Fruit fly (Drosophila melanogaster) whole organism, wandering third instar larva: ENCODE results near the gene CG11714.

Experiments
- Abd-B ChIP-seq: fragments of >200 bp; optimal IDR thresholded peaks from 2 replicates; lab custom pipeline; 2017; ENCODE audit warnings: missing biosample characterization, missing genetic modification characterization
- CG32264 ChIP-seq: fragments of 200-800 bp; sonication (Bioruptor generic); optimal IDR thresholded peaks from 2 replicates; lab custom pipeline; 2016; ENCODE audit warnings: missing biosample characterization, missing genetic modification characterization
- CG9705 ChIP-seq: fragments of 200-800 bp; sonication (Bioruptor generic); optimal IDR thresholded peaks from 2 replicates; lab custom pipeline; 2018; ENCODE audit warnings: missing biosample characterization, mild to moderate bottlenecking, missing genetic modification characterization
- CrebA ChIP-seq: fragments of 200-800 bp; sonication (Bioruptor generic); optimal IDR thresholded peaks from 2 replicates; lab custom pipeline; 2016; ENCODE audit warnings: missing biosample characterization, mild to moderate bottlenecking, missing genetic modification characterization, borderline replicate concordance
- Dfd ChIP-seq: fragments of >200 bp; optimal IDR thresholded peaks from 2 replicates; lab custom pipeline; 2017; ENCODE audit warnings: missing biosample characterization, missing genetic modification characterization
- Dif ChIP-seq: fragments of 200-275, 200-300 bp; sonication (Bioruptor generic); optimal IDR thresholded peaks from 2 replicates; lab custom pipeline; 2018; ENCODE audit warnings: missing biosample characterization, missing genetic modification characterization; ENCODE audit not compliant: partially characterized antibody
- GATAd ChIP-seq: sonication (Bioruptor generic); optimal IDR thresholded peaks from 2 replicates; lab custom pipeline; 2016; ENCODE audit warnings: missing biosample characterization, missing genetic modification characterization
- HLH106 ChIP-seq: fragments of 200-800 bp; optimal IDR thresholded peaks from 3 replicates; lab custom pipeline; 2019; ENCODE audit warnings: missing biosample characterization, mild to moderate bottlenecking, missing genetic modification characterization, moderate library complexity
- Hnf4 ChIP-seq: fragments of 200-800 bp; sonication (Bioruptor generic); optimal IDR thresholded peaks from 2 replicates; lab custom pipeline; 2016; ENCODE audit warnings: missing biosample characterization, mild to moderate bottlenecking, missing genetic modification characterization
- Hr78 ChIP-seq: fragments of >200 bp; optimal IDR thresholded peaks from 2 replicates; lab custom pipeline; 2017; ENCODE audit warnings: missing biosample characterization, missing genetic modification characterization
- Hr83 ChIP-seq: fragments of 200-300 bp; sonication (Bioruptor generic); optimal IDR thresholded peaks from 2 replicates; lab custom pipeline; 2016; ENCODE audit warnings: missing biosample characterization, mild to moderate bottlenecking, missing genetic modification characterization, moderate library complexity; ENCODE audit not compliant: poor library complexity, severe bottlenecking
- Jra ChIP-seq: sonication (Bioruptor generic); optimal IDR thresholded peaks from 2 replicates; lab custom pipeline; 2016; ENCODE audit warnings: missing biosample characterization, missing genetic modification characterization
- Mio ChIP-seq: sonication (Bioruptor generic); optimal IDR thresholded peaks from 2 replicates; lab custom pipeline; 2016; ENCODE audit warnings: missing biosample characterization, missing genetic modification characterization
- Myc ChIP-seq: fragments of >200 bp; optimal IDR thresholded peaks from 2 replicates; lab custom pipeline; 2017
- N ChIP-seq: fragments of >200 bp; optimal IDR thresholded peaks from 2 replicates; lab custom pipeline; 2018; ENCODE audit warnings: missing biosample characterization, missing external identifiers, missing genetic modification characterization
- OdsH ChIP-seq: fragments of 200-800 bp; sonication (Bioruptor generic); optimal IDR thresholded peaks from 2 replicates; lab custom pipeline; 2016; ENCODE audit warnings: missing biosample characterization, mild to moderate bottlenecking, missing genetic modification characterization
- Rel ChIP-seq, 2 experiments: fragments of 200-800 bp; sonication (Bioruptor generic) in 1 of 2; optimal IDR thresholded peaks; 2 replicates in 1 of 2; 3 replicates in 1 of 2; lab custom pipeline; 2016 to 2019; ENCODE audit warnings: mild to moderate bottlenecking in 2 of 2, missing biosample characterization in 2 of 2, missing genetic modification characterization in 2 of 2, moderate library complexity in 1 of 2
- Sp1 ChIP-seq: fragments of 200-800 bp; sonication (Bioruptor generic); optimal IDR thresholded peaks from 3 replicates; lab custom pipeline; 2019; ENCODE audit warnings: missing biosample characterization, mild to moderate bottlenecking, missing genetic modification characterization, moderate library complexity
- Vsx2 ChIP-seq: fragments of 200-300, 225-300 bp; sonication (Bioruptor generic); optimal IDR thresholded peaks from 2 replicates; lab custom pipeline; 2018; ENCODE audit warnings: missing biosample characterization, missing genetic modification characterization; ENCODE audit not compliant: partially characterized antibody
- br ChIP-seq: fragments of 200-800 bp; sonication (Bioruptor generic); optimal IDR thresholded peaks from 2 replicates; lab custom pipeline; 2016; ENCODE audit warnings: missing biosample characterization, missing genetic modification characterization
- brk ChIP-seq: fragments of 200-800 bp; sonication (Bioruptor generic); optimal IDR thresholded peaks from 2 replicates; lab custom pipeline; 2016; ENCODE audit warnings: missing biosample characterization, mild to moderate bottlenecking, missing genetic modification characterization
- dl ChIP-seq, 2 experiments: fragments of 175-275, 200-275 bp in 1 of 2; fragments of 200-275 bp in 1 of 2; sonication (Bioruptor generic); optimal IDR thresholded peaks; lab custom pipeline; 2018; ENCODE audit warnings: mild to moderate bottlenecking in 2 of 2, missing biosample characterization in 2 of 2, missing genetic modification characterization in 2 of 2, moderate library complexity in 2 of 2; ENCODE audit not compliant: partially characterized antibody in 2 of 2, insufficient read depth in 1 of 2
- dmrt93B ChIP-seq: fragments of 200-800 bp; sonication (Bioruptor generic); optimal IDR thresholded peaks from 2 replicates; lab custom pipeline; 2018; ENCODE audit warnings: missing biosample characterization, mild to moderate bottlenecking, missing genetic modification characterization
- dsf ChIP-seq: sonication (Bioruptor generic); optimal IDR thresholded peaks from 2 replicates; lab custom pipeline; 2016; ENCODE audit warnings: missing biosample characterization, missing genetic modification characterization, borderline replicate concordance
- ey ChIP-seq: fragments of 200-800 bp; sonication (Bioruptor generic); optimal IDR thresholded peaks from 2 replicates; lab custom pipeline; 2016; ENCODE audit warnings: missing biosample characterization, missing genetic modification characterization
- foxo ChIP-seq, 2 experiments: fragments of 200-800 bp; sonication (Bioruptor generic); optimal IDR thresholded peaks; 2 replicates in 1 of 2; 3 replicates in 1 of 2; lab custom pipeline; 2016 to 2017; ENCODE audit warnings: missing biosample characterization in 2 of 2, missing genetic modification characterization in 2 of 2
- fru ChIP-seq: fragments of 200-800 bp; sonication (Bioruptor generic); optimal IDR thresholded peaks from 3 replicates; lab custom pipeline; 2016; ENCODE audit warnings: missing biosample characterization, mild to moderate bottlenecking, missing genetic modification characterization
- h ChIP-seq: fragments of 200-800 bp; sonication (Bioruptor generic); optimal IDR thresholded peaks from 3 replicates; lab custom pipeline; 2016; ENCODE audit warnings: missing biosample characterization, mild to moderate bottlenecking, missing genetic modification characterization
- jim ChIP-seq: fragments of 175-275, 200-325 bp; sonication (Bioruptor generic); optimal IDR thresholded peaks from 2 replicates; lab custom pipeline; 2016; ENCODE audit warnings: missing biosample characterization, mild to moderate bottlenecking, missing genetic modification characterization
- lola ChIP-seq: fragments of >200 bp; optimal IDR thresholded peaks from 2 replicates; lab custom pipeline; 2017; ENCODE audit warnings: missing biosample characterization, missing genetic modification characterization
- pan ChIP-seq: fragments of >200 bp; optimal IDR thresholded peaks from 2 replicates; lab custom pipeline; 2017
- psq ChIP-seq: fragments of 200-800 bp; sonication (Bioruptor generic); optimal IDR thresholded peaks from 3 replicates; lab custom pipeline; 2017; ENCODE audit warnings: missing biosample characterization, mild to moderate bottlenecking, missing genetic modification characterization, moderate library complexity
- rgr ChIP-seq: fragments of 200-800 bp; sonication (Bioruptor generic); optimal IDR thresholded peaks from 3 replicates; lab custom pipeline; 2016; ENCODE audit warnings: missing biosample characterization, mild to moderate bottlenecking, missing genetic modification characterization
- sage ChIP-seq: fragments of 200-800 bp; sonication (Bioruptor generic); optimal IDR thresholded peaks from 2 replicates; lab custom pipeline; 2016; ENCODE audit warnings: missing biosample characterization, mild to moderate bottlenecking, missing genetic modification characterization
- sv ChIP-seq: fragments of 200-800 bp; sonication (Bioruptor generic); optimal IDR thresholded peaks from 3 replicates; lab custom pipeline; 2016; ENCODE audit warnings: missing biosample characterization, missing genetic modification characterization
- tai ChIP-seq: sonication (Bioruptor generic); optimal IDR thresholded peaks from 2 replicates; lab custom pipeline; 2016; ENCODE audit warnings: missing biosample characterization, missing genetic modification characterization
- usp ChIP-seq: fragments of >200 bp; optimal IDR thresholded peaks from 2 replicates; lab custom pipeline; 2017; ENCODE audit warnings: missing biosample characterization, missing genetic modification characterization
- woc ChIP-seq: sonication (Bioruptor generic); optimal IDR thresholded peaks from 2 replicates; lab custom pipeline; 2016; ENCODE audit warnings: missing biosample characterization, mild to moderate bottlenecking, missing genetic modification characterization

Gene CG11714

DNA sequence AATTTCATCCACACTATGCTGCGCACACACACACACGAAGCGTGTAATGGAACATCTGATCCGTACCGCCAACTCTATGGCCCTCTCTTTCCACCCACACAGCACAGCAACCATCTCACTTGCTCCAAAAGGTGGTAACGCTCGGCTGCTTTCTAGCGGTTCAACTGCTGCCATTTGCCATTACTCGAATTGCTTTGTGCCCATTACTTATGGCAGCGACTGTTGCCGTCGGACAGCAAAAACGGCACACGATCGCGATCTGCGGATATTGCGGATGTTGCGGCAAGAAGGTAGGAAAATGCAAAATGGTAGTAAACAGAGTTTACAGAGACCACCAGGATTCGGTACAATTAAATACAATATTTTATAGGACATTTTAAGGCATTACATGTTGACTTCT, 32.3 kb upstream of the CG11714 start:
- TF ChIP-seq Mio (GFP tag; lab: Kevin White, UChicago) (no peak), psq (GFP tag; lab: Kevin White, UChicago) (no peak), ey (GFP tag; lab: Kevin White, UChicago) (no peak), brk (GFP tag; lab: Kevin White, UChicago) (no peak), dmrt93B (GFP tag; lab: Kevin White, UChicago) (no peak)

DNA sequence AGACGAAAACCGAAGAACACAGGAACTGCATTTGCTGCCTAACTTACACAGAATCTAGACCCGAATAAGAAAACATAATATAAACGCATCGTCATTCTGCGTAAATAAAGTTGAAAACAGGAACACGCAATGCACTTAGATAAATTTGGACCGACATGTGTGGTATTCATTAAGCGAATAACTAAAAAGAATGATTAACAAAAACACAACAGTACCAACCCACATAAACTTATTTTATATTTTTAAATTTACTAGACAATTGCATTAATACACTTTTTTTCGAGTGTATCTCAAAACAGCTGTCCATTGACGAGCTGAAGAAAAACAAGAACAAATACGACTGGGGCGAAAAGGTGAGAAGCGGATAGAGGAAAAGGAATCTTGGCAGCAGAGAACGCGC, 31.8 kb upstream of the CG11714 start:
- peak; percentile 47 for TF ChIP-seq Hnf4 (GFP tag; lab: Kevin White, UChicago)
- peak; percentile 54 for TF ChIP-seq ey (GFP tag; lab: Kevin White, UChicago)
- peak; percentile 38 for TF ChIP-seq Sp1
- peak; percentile 47 for TF ChIP-seq fru
- TF ChIP-seq lola (GFP tag; lab: Kevin White, UChicago) = no peak
- TF ChIP-seq HLH106 (tag; lab: Kevin White, UChicago) = peak; percentile 57
- TF ChIP-seq jim (GFP tag; lab: Kevin White, UChicago) = no peak
- TF ChIP-seq foxo (GFP tag; optimal IDR thresholded peaks at IDR 0.05; lab: Kevin White, UChicago) = peak in 1 of 2 experiments; percentile 60
- peak; percentile 60 for TF ChIP-seq psq (GFP tag; lab: Kevin White, UChicago)
- no peak for TF ChIP-seq Myc (lab: Kevin White, UChicago)
- peak; percentile 55 for TF ChIP-seq OdsH
- peak; percentile 54 for TF ChIP-seq sage
- TF ChIP-seq sv (GFP tag; lab: Kevin White, UChicago) = peak; percentile 72
- TF ChIP-seq brk (GFP tag; lab: Kevin White, UChicago) = peak; percentile 11
- TF ChIP-seq Dif (GFP tag; lab: Kevin White, UChicago) = no peak
- peak; percentile 44 for TF ChIP-seq rgr
- no peak for TF ChIP-seq usp
- TF ChIP-seq br (GFP tag; lab: Kevin White, UChicago) = peak; percentile 45
- peak; percentile 72 for TF ChIP-seq h (GFP tag; lab: Kevin White, UChicago)
- TF ChIP-seq Dfd (GFP tag; lab: Kevin White, UChicago) = no peak
- no peak for TF ChIP-seq dl (GFP tag; optimal IDR thresholded peaks at IDR 0.05; lab: Kevin White, UChicago; ENCODE audit: insufficient read depth in 1 of 2, partially characterized antibody in 2 of 2)

DNA sequence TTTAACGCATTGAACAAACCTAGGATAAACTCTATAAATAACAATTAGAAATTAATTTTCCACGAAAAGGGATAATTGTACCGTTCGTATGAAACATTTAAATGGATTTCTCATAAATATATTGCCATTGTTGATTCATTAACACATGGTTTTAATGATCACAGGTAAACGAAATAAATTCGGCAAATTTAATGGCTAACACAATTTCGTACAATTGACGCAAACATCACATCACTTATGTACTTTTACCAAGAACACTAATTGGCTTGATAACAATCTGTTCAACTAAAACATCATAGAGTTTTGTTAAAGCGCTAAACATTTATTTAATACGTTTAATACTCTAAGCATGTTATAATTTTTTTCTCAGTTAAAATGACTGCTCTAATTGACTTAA, 31.2 kb upstream of the CG11714 start:
- TF ChIP-seq tai (GFP tag; lab: Kevin White, UChicago) = peak; percentile 54
- no peak for TF ChIP-seq rgr

DNA sequence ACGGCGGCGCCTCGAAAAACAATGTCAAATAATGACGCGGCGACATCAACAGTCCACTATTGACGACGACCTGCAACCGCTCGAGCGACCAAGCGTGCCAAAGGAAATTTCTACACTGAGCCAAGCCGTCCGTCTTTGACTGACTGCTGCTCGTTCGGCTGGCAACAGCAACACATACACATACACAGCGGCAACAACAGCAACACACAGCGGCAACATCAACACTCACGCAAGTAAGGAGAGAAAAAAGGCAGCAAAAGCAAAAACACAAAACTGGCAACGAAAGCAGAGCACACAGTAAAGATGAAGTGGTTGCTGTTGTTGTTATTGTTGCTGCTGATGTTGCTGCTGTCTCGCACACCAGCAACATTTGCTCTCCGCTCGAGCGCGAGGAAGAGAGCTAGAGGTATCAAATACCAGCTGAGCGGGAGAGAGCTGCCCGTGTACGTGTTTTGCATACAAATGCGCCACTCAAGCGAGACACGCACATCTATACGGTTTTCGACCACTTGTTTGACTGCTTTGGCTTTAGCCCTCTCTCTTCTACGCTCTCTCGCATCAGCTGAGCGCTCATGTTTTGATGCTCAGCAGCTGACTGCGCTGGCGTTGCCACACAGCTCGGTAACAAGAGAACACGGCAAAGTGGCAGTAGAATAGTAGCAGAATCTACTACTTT, 30.6 kb upstream of the CG11714 start:
- TF ChIP-seq usp (no peak), Sp1 (peak; percentile 47), Abd-B (GFP tag; lab: Kevin White, UChicago) (peak; percentile 34), N (GFP tag; lab: Kevin White, UChicago) (peak; percentile 70), dmrt93B (GFP tag; lab: Kevin White, UChicago) (no peak), Dif (GFP tag; lab: Kevin White, UChicago) (peak; percentile 99), OdsH (peak; percentile 35), Rel (GFP tag; optimal IDR thresholded peaks at IDR 0.05; lab: Kevin White, UChicago) (peak; percentile 34), Rel (tag; optimal IDR thresholded peaks at IDR 0.05; lab: Kevin White, UChicago) (peak; percentile 41), woc (peak; percentile 0), Jra (GFP tag; lab: Kevin White, UChicago) (peak; percentile 32), Dfd (GFP tag; lab: Kevin White, UChicago) (no peak), ey (GFP tag; lab: Kevin White, UChicago) (no peak), Myc (lab: Kevin White, UChicago) (no peak), GATAd (GFP tag; lab: Kevin White, UChicago) (no peak), foxo (GFP tag; optimal IDR thresholded peaks at IDR 0.05; lab: Kevin White, UChicago) (peak in 1 of 2 experiments; percentile 3), Mio (GFP tag; lab: Kevin White, UChicago) (no peak), HLH106 (tag; lab: Kevin White, UChicago) (no peak), sage (peak; percentile 36), Hnf4 (GFP tag; lab: Kevin White, UChicago) (peak; percentile 17), pan (lab: Kevin White, UChicago) (no peak), Hr83 (GFP tag; lab: Kevin White, UChicago) (no peak), jim (GFP tag; lab: Kevin White, UChicago) (no peak), psq (GFP tag; lab: Kevin White, UChicago) (peak; percentile 80), sv (GFP tag; lab: Kevin White, UChicago) (no peak), tai (GFP tag; lab: Kevin White, UChicago) (no peak), fru (peak; percentile 90), dsf (GFP tag; lab: Kevin White, UChicago) (no peak), CG9705 (GFP tag; lab: Kevin White, UChicago) (no peak), rgr (peak; percentile 25), h (GFP tag; lab: Kevin White, UChicago) (peak; percentile 66), Vsx2 (GFP tag; lab: Kevin White, UChicago) (peak; percentile 65), CrebA (peak; percentile 86), lola (GFP tag; lab: Kevin White, UChicago) (no peak), Hr78 (no peak), CG32264 (GFP tag; lab: Kevin White, UChicago) (peak; percentile 24), dl (GFP tag; optimal IDR thresholded peaks at IDR 0.05; lab: Kevin White, UChicago; ENCODE audit: insufficient read depth in 1 of 2, partially characterized antibody in 2 of 2) (peak; percentile 88 to 95), brk (GFP tag; lab: Kevin White, UChicago) (peak; percentile 79), br (GFP tag; lab: Kevin White, UChicago) (peak; percentile 1)
